Worm (Caenorhabditis elegans) whole organism, L4 larva: Measurements from ENCODE around the gene clec-3.

Experiments used
- ZK337.2 ChIP-seq: fragments of 200-800 bp; sonication (Bioruptor generic); IDR thresholded peaks from 2 replicates; pipeline ENCODE4 v1.3.6; 2022; ENCODE audit warnings: missing genetic modification reagents, missing genetic modification characterization, missing compliant biosample characterization
- ceh-82 ChIP-seq: sonication (generic microtip); optimal IDR thresholded peaks from 2 replicates; lab custom pipeline; 2017; ENCODE audit warnings: missing biosample characterization, missing genetic modification characterization
- ctbp-1 ChIP-seq: fragments of 200-800 bp; sonication (Bioruptor generic); IDR thresholded peaks from 2 replicates; pipeline ENCODE4 v1.3.6; 2022; ENCODE audit warnings: missing genetic modification reagents, missing genetic modification characterization, missing compliant biosample characterization
- dve-1 ChIP-seq: sonication (generic microtip); optimal IDR thresholded peaks from 2 replicates; lab custom pipeline; 2017; ENCODE audit warnings: antibody characterized with exemption, mild to moderate bottlenecking, missing genetic modification characterization, missing compliant biosample characterization; ENCODE audit not compliant: insufficient read depth
- egl-27 ChIP-seq: sonication (generic microtip); optimal IDR thresholded peaks from 3 replicates; lab custom pipeline; 2017; ENCODE audit warnings: missing biosample characterization, missing genetic modification reagents, missing genetic modification characterization
- fkh-10 ChIP-seq: fragments of 150-350 bp; optimal IDR thresholded peaks from 2 replicates; lab custom pipeline; 2014; ENCODE audit warnings: missing biosample characterization, missing genetic modification reagents, missing genetic modification characterization
- fos-1 ChIP-seq: fragments of 150-350 bp; optimal IDR thresholded peaks from 2 replicates; lab custom pipeline; 2014; ENCODE audit warnings: missing biosample characterization, missing genetic modification characterization
- hlh-30 ChIP-seq: sonication (generic microtip); optimal IDR thresholded peaks from 2 replicates; lab custom pipeline; 2017; ENCODE audit warnings: antibody characterized with exemption, mild to moderate bottlenecking, missing genetic modification characterization, missing compliant biosample characterization; ENCODE audit not compliant: insufficient read depth
- lir-3 ChIP-seq: sonication (generic microtip); optimal IDR thresholded peaks from 2 replicates; lab custom pipeline; 2016; ENCODE audit warnings: mild to moderate bottlenecking, missing genetic modification characterization, missing compliant biosample characterization
- skn-1 ChIP-seq: fragments of 150-350 bp; optimal IDR thresholded peaks from 2 replicates; lab custom pipeline; 2014; ENCODE audit warnings: missing biosample characterization, missing genetic modification characterization
- snpc-4 ChIP-seq: fragments of 150-350 bp; optimal IDR thresholded peaks from 2 replicates; lab custom pipeline; 2014; ENCODE audit warnings: missing biosample characterization, missing genetic modification characterization
- unc-130 ChIP-seq: sonication (generic microtip); optimal IDR thresholded peaks from 2 replicates; lab custom pipeline; 2016; ENCODE audit warnings: missing genetic modification reagents, missing genetic modification characterization, missing compliant biosample characterization
- unc-62 ChIP-seq, 3 experiments: fragments of 150-350 bp in 1 of 3; sonication (generic microtip); optimal IDR thresholded peaks in 2 of 3; peaks in 1 of 3; 1 replicate in 1 of 3; 2 replicates in 2 of 3; lab custom pipeline; 2014 to 2017; ENCODE audit warnings: missing biosample characterization in 3 of 3, missing genetic modification characterization in 3 of 3, missing genetic modification reagents in 3 of 3, missing genotype in 1 of 3
- ztf-11 ChIP-seq: fragments of 150-350 bp; optimal IDR thresholded peaks from 2 replicates; lab custom pipeline; 2014; ENCODE audit warnings: missing biosample characterization, missing genetic modification characterization

DNA sequence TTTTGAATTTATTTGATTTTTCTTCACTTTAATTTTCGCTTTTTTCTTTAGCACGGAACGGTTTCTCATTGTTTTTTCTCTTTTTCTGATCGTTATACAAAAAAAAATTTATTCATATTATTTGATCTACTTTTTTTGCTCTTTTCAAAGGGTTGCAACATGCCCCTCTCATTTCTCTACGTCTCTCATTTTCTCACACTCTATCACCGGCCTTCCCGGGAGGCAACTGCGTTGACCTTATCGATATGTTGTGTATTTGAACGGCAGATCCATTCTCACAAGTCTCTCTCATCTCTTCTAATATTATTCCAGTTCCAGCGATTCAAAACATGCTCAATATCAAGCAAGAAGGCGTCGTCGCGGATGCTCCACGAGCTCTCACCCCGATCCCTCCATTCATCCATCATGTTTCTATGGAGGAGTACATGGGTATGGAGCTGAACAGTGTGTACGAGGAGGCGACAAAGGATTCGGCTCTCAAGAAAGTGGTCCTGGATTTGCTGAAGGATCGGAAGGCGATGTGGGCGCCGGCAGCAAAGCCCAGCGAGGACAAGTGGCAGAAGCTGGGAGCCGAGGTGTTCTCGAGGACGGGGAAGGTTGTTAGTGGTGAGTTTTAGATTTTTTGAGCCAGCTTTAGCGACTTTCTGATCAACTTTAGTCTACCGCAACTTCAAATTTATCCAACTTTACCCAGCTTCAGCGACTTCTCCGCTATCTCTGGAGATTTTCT, 19.0 kb downstream of the clec-3 start, which contains the start of gene lido-9:
- TF ChIP-seq ztf-11 (tag; lab: Kevin White, UChicago) (no peak), fkh-10 (GFP tag; lab: Kevin White, UChicago) (no peak), egl-27 (no peak), fos-1 (tag; lab: Kevin White, UChicago) (no peak), unc-62 (GFP tag; optimal IDR thresholded peaks at IDR 0.05 in 1 of 2; lab: Kevin White, UChicago) (no peak), unc-62 (tag; optimal IDR thresholded peaks at IDR 0.05; lab: Kevin White, UChicago) (no peak), dve-1 (tag; lab: Kevin White, UChicago) (no peak), lir-3 (no peak), ZK337.2 (no peak), snpc-4 (no peak), ctbp-1 (GFP tag; lab: Robert Waterston, UW) (no peak), ceh-82 (tag; lab: Kevin White, UChicago) (no peak), hlh-30 (tag; lab: Kevin White, UChicago) (no peak), unc-130 (GFP tag; lab: Kevin White, UChicago) (no peak), skn-1 (tag; lab: Kevin White, UChicago) (no peak)
